Worm (Caenorhabditis elegans) whole organism, early embryonic: ENCODE measurements around the gene egrh-2.

Source experiments
- B0310.2 ChIP-seq: sonication (generic microtip); optimal IDR thresholded peaks from 2 replicates; lab custom pipeline; 2016; ENCODE audit warnings: mild to moderate bottlenecking, missing genetic modification characterization, missing compliant biosample characterization
- F13C5.2 ChIP-seq: sonication (generic microtip); optimal IDR thresholded peaks from 2 replicates; lab custom pipeline; 2017; ENCODE audit warnings: mild to moderate bottlenecking, missing genetic modification characterization, inconsistent platforms, missing compliant biosample characterization
- aly-1 ChIP-seq: sonication (generic microtip); optimal IDR thresholded peaks from 2 replicates; lab custom pipeline; 2016; ENCODE audit warnings: missing genetic modification characterization, missing compliant biosample characterization
- ama-1 ChIP-seq: fragments of 150-350 bp; optimal IDR thresholded peaks from 2 replicates; lab custom pipeline; 2014
- ceh-13 ChIP-seq: fragments of 200-800 bp; sonication (Bioruptor generic); optimal IDR thresholded peaks from 2 replicates; lab custom pipeline; 2018; ENCODE audit warnings: mild to moderate bottlenecking, missing genetic modification characterization, missing compliant biosample characterization
- ceh-36 ChIP-seq: sonication (generic microtip); optimal IDR thresholded peaks from 2 replicates; lab custom pipeline; 2016; ENCODE audit warnings: missing genetic modification characterization, inconsistent platforms, missing compliant biosample characterization
- ets-7 ChIP-seq: sonication (generic microtip); optimal IDR thresholded peaks from 2 replicates; lab custom pipeline; 2016; ENCODE audit warnings: missing genotype, missing genetic modification characterization, missing compliant biosample characterization
- flt-1 ChIP-seq: fragments of 200-800 bp; sonication (Bioruptor generic); IDR thresholded peaks from 2 replicates; pipeline ENCODE4 v1.3.6; 2022; ENCODE audit warnings: missing genetic modification characterization, missing compliant biosample characterization
- hmbx-1 ChIP-seq: sonication (generic microtip); optimal IDR thresholded peaks from 2 replicates; lab custom pipeline; 2016; ENCODE audit warnings: mild to moderate bottlenecking, missing genetic modification characterization, missing compliant biosample characterization
- hmg-4 ChIP-seq: fragments of 200-800 bp; sonication (Bioruptor generic); optimal IDR thresholded peaks from 2 replicates; lab custom pipeline; 2018; ENCODE audit warnings: mild to moderate bottlenecking, missing genetic modification characterization, missing compliant biosample characterization
- hnd-1 ChIP-seq: sonication (generic microtip); optimal IDR thresholded peaks from 2 replicates; lab custom pipeline; 2016; ENCODE audit warnings: missing genetic modification characterization, missing compliant biosample characterization
- pes-1 ChIP-seq: fragments of 200-800 bp; sonication (Bioruptor generic); IDR thresholded peaks from 2 replicates; pipeline ENCODE4 v1.3.6; 2022; ENCODE audit warnings: missing genetic modification reagents, missing genetic modification characterization, missing compliant biosample characterization
- scrt-1 ChIP-seq: fragments of 200-800 bp; sonication (Bioruptor generic); IDR thresholded peaks from 2 replicates; pipeline ENCODE4 v1.3.6; 2022; ENCODE audit warnings: missing genetic modification characterization, missing compliant biosample characterization
- sea-1 ChIP-seq: fragments of 200-800 bp; sonication (Bioruptor generic); conservative IDR thresholded peaks from 2 replicates; pipeline ENCODE4 v1.3.6; 2022; ENCODE audit warnings: missing genetic modification characterization, missing compliant biosample characterization
- tbx-11 ChIP-seq: fragments of 200-800 bp; sonication (Bioruptor generic); IDR thresholded peaks from 2 replicates; pipeline ENCODE4 v1.3.6; 2022; ENCODE audit warnings: missing genetic modification characterization, missing compliant biosample characterization
- tbx-37 ChIP-seq: fragments of 200-800 bp; sonication (Bioruptor generic); conservative IDR thresholded peaks from 2 replicates; pipeline ENCODE4 v1.3.6; 2022; ENCODE audit warnings: missing genetic modification reagents, missing genetic modification characterization, missing compliant biosample characterization
- tra-4 ChIP-seq: sonication (generic microtip); optimal IDR thresholded peaks from 2 replicates; lab custom pipeline; 2017; ENCODE audit warnings: missing genetic modification characterization, missing compliant biosample characterization

egrh-2 gene

ce11 chrIV:961862-962261 is 28.4 kb downstream of the egrh-2 start:
- TF ChIP-seq hmg-4 (GFP tag; lab: Kevin White, UChicago) = no peak
- TF ChIP-seq hmbx-1 (tag; lab: Kevin White, UChicago) = no peak
- no peak for TF ChIP-seq ceh-13
- no peak for TF ChIP-seq tbx-11 (GFP tag; lab: Robert Waterston, UW)
- TF ChIP-seq ama-1 (lab: Kevin White, UChicago) = no peak
- TF ChIP-seq scrt-1 = no peak
- no peak for TF ChIP-seq tbx-37 (GFP tag; lab: Robert Waterston, UW)
- no peak for TF ChIP-seq B0310.2
- no peak for TF ChIP-seq pes-1 (GFP tag; lab: Robert Waterston, UW)
- no peak for TF ChIP-seq hnd-1 (tag; lab: Kevin White, UChicago)
- no peak for TF ChIP-seq flt-1 (GFP tag; lab: Robert Waterston, UW)
- TF ChIP-seq sea-1 (GFP tag; lab: Robert Waterston, UW) = no peak
- no peak for TF ChIP-seq aly-1
- TF ChIP-seq F13C5.2 (tag; lab: Kevin White, UChicago) = no peak
- TF ChIP-seq tra-4 (tag; lab: Kevin White, UChicago) = no peak
- no peak for TF ChIP-seq ceh-36 (tag; lab: Kevin White, UChicago)

- TF ChIP-seq ets-7 (tag; lab: Kevin White, UChicago) (no peak), B0310.2 (no peak), hmbx-1 (tag; lab: Kevin White, UChicago) (no peak), ceh-13 (no peak), hmg-4 (GFP tag; lab: Kevin White, UChicago) (no peak), ceh-36 (tag; lab: Kevin White, UChicago) (no peak), ama-1 (lab: Kevin White, UChicago) (no peak), tra-4 (tag; lab: Kevin White, UChicago) (no peak), flt-1 (GFP tag; lab: Robert Waterston, UW) (no peak), tbx-11 (GFP tag; lab: Robert Waterston, UW) (no peak), F13C5.2 (tag; lab: Kevin White, UChicago) (no peak), hnd-1 (tag; lab: Kevin White, UChicago) (no peak)
Measured at ce11 chrIV:960177-960576, 30.1 kb downstream of the egrh-2 start.

- TF ChIP-seq ets-7 (tag; lab: Kevin White, UChicago) = no peak
- no peak for TF ChIP-seq F13C5.2 (tag; lab: Kevin White, UChicago)
Measured at ce11 chrIV:959221-959620, 31.0 kb downstream of the egrh-2 start, which contains the start of gene plx-1. Gene plx-1, plus strand, starts transcription at chrIV:959521.

- TF ChIP-seq scrt-1 = no peak
- TF ChIP-seq hmg-4 (GFP tag; lab: Kevin White, UChicago) = peak; percentile 53
Measured at ce11 chrIV:957820-958219, 32.4 kb downstream of the egrh-2 start.

- TF ChIP-seq pes-1 (GFP tag; lab: Robert Waterston, UW) = no peak
- TF ChIP-seq ceh-13 = no peak
- no peak for TF ChIP-seq hmg-4 (GFP tag; lab: Kevin White, UChicago)
- no peak for TF ChIP-seq ama-1 (lab: Kevin White, UChicago)
- no peak for TF ChIP-seq tbx-37 (GFP tag; lab: Robert Waterston, UW)
Measured at ce11 chrIV:953136-953535, 37.1 kb downstream of the egrh-2 start.

ce11 chrIV:951569-951968 is 38.7 kb downstream of the egrh-2 start:
- TF ChIP-seq F13C5.2 (tag; lab: Kevin White, UChicago) = no peak
- TF ChIP-seq ama-1 (lab: Kevin White, UChicago) = no peak
- no peak for TF ChIP-seq hnd-1 (tag; lab: Kevin White, UChicago)
- no peak for TF ChIP-seq B0310.2
- TF ChIP-seq tra-4 (tag; lab: Kevin White, UChicago) = no peak
- no peak for TF ChIP-seq tbx-11 (GFP tag; lab: Robert Waterston, UW)

- TF ChIP-seq B0310.2 (no peak), tbx-37 (GFP tag; lab: Robert Waterston, UW) (no peak)
Measured at ce11 chrIV:949940-950592, 40.2 kb downstream of the egrh-2 start.

ce11 chrIV:945601-946000 is 44.7 kb downstream of the egrh-2 start, which contains the start of gene faah-3:
Gene faah-3, minus strand, starts transcription at chrIV:945653.
- TF ChIP-seq scrt-1 = no peak
- TF ChIP-seq pes-1 (GFP tag; lab: Robert Waterston, UW) = no peak
- no peak for TF ChIP-seq aly-1
- no peak for TF ChIP-seq hnd-1 (tag; lab: Kevin White, UChicago)
- no peak for TF ChIP-seq tbx-37 (GFP tag; lab: Robert Waterston, UW)
- TF ChIP-seq flt-1 (GFP tag; lab: Robert Waterston, UW) = no peak
- TF ChIP-seq sea-1 (GFP tag; lab: Robert Waterston, UW) = no peak
- TF ChIP-seq ceh-36 (tag; lab: Kevin White, UChicago) = no peak
- no peak for TF ChIP-seq tra-4 (tag; lab: Kevin White, UChicago)
- TF ChIP-seq hmbx-1 (tag; lab: Kevin White, UChicago) = no peak
- TF ChIP-seq B0310.2 = no peak

- TF ChIP-seq tra-4 (tag; lab: Kevin White, UChicago) (no peak), scrt-1 (no peak), ama-1 (lab: Kevin White, UChicago) (no peak), flt-1 (GFP tag; lab: Robert Waterston, UW) (no peak), B0310.2 (no peak)
Measured at ce11 chrIV:935725-936124, 54.5 kb downstream of the egrh-2 start, which contains the start of gene F58H7.1. Gene F58H7.1, minus strand, starts transcription at chrIV:935825.
